Worm (Caenorhabditis elegans) whole organism, mixed stage, embryonic: ENCODE measurements around the gene ddo-3.

ENCODE experiments used
- blmp-1 ChIP-seq: fragments of 150-350 bp; optimal IDR thresholded peaks from 2 replicates; lab custom pipeline; 2014; ENCODE audit warnings: missing biosample characterization, missing genetic modification characterization
- ceh-39 ChIP-seq: fragments of 150-350 bp; optimal IDR thresholded peaks from 2 replicates; lab custom pipeline; 2014; ENCODE audit warnings: missing biosample characterization, missing genetic modification characterization
- ceh-43 ChIP-seq: fragments of 200-800 bp; sonication (Bioruptor generic); optimal IDR thresholded peaks from 2 replicates; lab custom pipeline; 2018; ENCODE audit warnings: mild to moderate bottlenecking, missing genetic modification characterization, moderate library complexity, missing compliant biosample characterization
- ceh-83 ChIP-seq: fragments of 200-800 bp; sonication (Bioruptor generic); optimal IDR thresholded peaks from 2 replicates; lab custom pipeline; 2018; ENCODE audit warnings: mild to moderate bottlenecking, missing genetic modification characterization, missing compliant biosample characterization
- cnd-1 ChIP-seq: fragments of 200-800 bp; sonication (Bioruptor generic); optimal IDR thresholded peaks from 2 replicates; lab custom pipeline; 2018; ENCODE audit warnings: mild to moderate bottlenecking, missing genetic modification characterization, missing compliant biosample characterization
- hlh-1 ChIP-seq: fragments of 150-350 bp; optimal IDR thresholded peaks from 2 replicates; lab custom pipeline; 2014; ENCODE audit warnings: missing biosample characterization, missing genetic modification reagents, missing genetic modification characterization
- lin-13 ChIP-seq: fragments of 150-350 bp; optimal IDR thresholded peaks from 2 replicates; lab custom pipeline; 2014; ENCODE audit warnings: missing biosample characterization, missing genetic modification characterization
- lsy-2 ChIP-seq: fragments of 150-350 bp; optimal IDR thresholded peaks from 2 replicates; lab custom pipeline; 2014; ENCODE audit warnings: missing biosample characterization, missing genetic modification characterization
- mab-5 ChIP-seq: fragments of 150-350 bp; optimal IDR thresholded peaks from 2 replicates; lab custom pipeline; 2014; ENCODE audit warnings: missing biosample characterization, missing genetic modification characterization
- nhr-28 ChIP-seq: fragments of 150-350 bp; optimal IDR thresholded peaks from 2 replicates; lab custom pipeline; 2014; ENCODE audit warnings: missing biosample characterization, missing genetic modification characterization
- pha-4 ChIP-seq: fragments of 150-350 bp; optimal IDR thresholded peaks from 2 replicates; lab custom pipeline; 2018; ENCODE audit warnings: missing biosample characterization, missing genetic modification reagents, missing genetic modification characterization
- sptf-1 ChIP-seq: sonication (generic microtip); optimal IDR thresholded peaks from 2 replicates; lab custom pipeline; 2017; ENCODE audit warnings: mild to moderate bottlenecking, missing genetic modification characterization, moderate library complexity, missing compliant biosample characterization
- unc-39 ChIP-seq: fragments of 150-350 bp; optimal IDR thresholded peaks from 2 replicates; lab custom pipeline; 2014; ENCODE audit warnings: missing biosample characterization, missing genetic modification characterization
- unc-62 ChIP-seq: fragments of 150-350 bp; optimal IDR thresholded peaks from 2 replicates; lab custom pipeline; 2014; ENCODE audit warnings: missing biosample characterization, missing genetic modification reagents, missing genetic modification characterization

DNA sequence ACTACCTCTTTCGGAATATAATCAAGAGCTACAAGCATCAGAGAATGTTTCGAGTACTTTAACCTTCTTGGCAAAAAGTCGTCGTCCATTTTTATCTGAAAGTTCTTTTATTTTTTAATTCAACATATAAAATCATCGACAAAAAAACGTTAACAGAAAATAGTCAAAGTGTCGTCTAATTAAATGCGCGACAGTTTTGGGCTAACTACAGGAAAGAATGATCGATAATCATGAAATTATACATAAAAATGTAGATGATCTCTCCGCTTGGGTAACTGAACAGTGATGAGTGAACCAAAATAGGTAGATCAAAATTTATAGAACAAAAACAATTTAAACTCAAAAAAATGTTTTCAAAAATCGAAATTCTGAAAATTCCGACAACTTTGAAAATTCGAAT, 29.2 kb upstream of the ddo-3 start, which contains the start of gene C09E7.8:
- no peak for TF ChIP-seq lin-13 (tag; lab: Kevin White, UChicago)
- no peak for TF ChIP-seq cnd-1 (tag; lab: Kevin White, UChicago)
- no peak for TF ChIP-seq unc-62 (GFP tag; lab: Kevin White, UChicago)
- TF ChIP-seq pha-4 (tag; lab: Kevin White, UChicago) = no peak
- TF ChIP-seq mab-5 (tag; lab: Kevin White, UChicago) = no peak
- no peak for TF ChIP-seq sptf-1 (tag; lab: Kevin White, UChicago)
- TF ChIP-seq ceh-39 = no peak
- TF ChIP-seq unc-39 = no peak
- no peak for TF ChIP-seq ceh-83 (GFP tag; lab: Kevin White, UChicago)
- no peak for TF ChIP-seq lsy-2 (tag; lab: Kevin White, UChicago)
- TF ChIP-seq hlh-1 (tag; lab: Kevin White, UChicago) = no peak
- TF ChIP-seq ceh-43 (GFP tag; lab: Kevin White, UChicago) = no peak
- no peak for TF ChIP-seq nhr-28
- no peak for TF ChIP-seq blmp-1 (tag; lab: Kevin White, UChicago)
